Worm (Caenorhabditis elegans): Measurements from ENCODE around the gene eat-3.

The eat-3 gene

ce11 chrII:9281595-9281994 lies 43.1 kb upstream of the eat-3 start:
- TF ChIP-seq C34F6.9 (tag; optimal IDR thresholded peaks at IDR 0.05) (peak; percentile 78), lin-11 (tag; optimal IDR thresholded peaks at IDR 0.05) (no peak), nhr-21 (tag; optimal IDR thresholded peaks at IDR 0.05) (no peak), zag-1 (tag; optimal IDR thresholded peaks at IDR 0.05) (peak; percentile 54), blmp-1 (tag; optimal IDR thresholded peaks at IDR 0.05; ENCODE audit: insufficient read depth) (no peak), nhr-6 (tag; optimal IDR thresholded peaks at IDR 0.05) (no peak), ZK546.5 (tag; optimal IDR thresholded peaks at IDR 0.05) (no peak), fos-1 (tag; optimal IDR thresholded peaks at IDR 0.05) (peak; percentile 42), egl-27 (tag; optimal IDR thresholded peaks at IDR 0.05) (peak; percentile 33), F13H6.1 (tag; optimal IDR thresholded peaks at IDR 0.05) (no peak), nhr-11 (tag; optimal IDR thresholded peaks at IDR 0.05) (no peak), lsy-2 (tag; optimal IDR thresholded peaks at IDR 0.05) (peak in 1 of 2 experiments; percentile 72), ama-1 (optimal IDR thresholded peaks at IDR 0.05) (no peak), ztf-11 (tag; optimal IDR thresholded peaks at IDR 0.05) (no peak), nhr-237 (tag; optimal IDR thresholded peaks at IDR 0.05) (no peak), unc-55 (GFP tag; optimal IDR thresholded peaks at IDR 0.05) (peak; percentile 86), dmd-4 (tag; optimal IDR thresholded peaks at IDR 0.05) (no peak), lin-39 (tag; optimal IDR thresholded peaks at IDR 0.05) (no peak), ceh-82 (tag; optimal IDR thresholded peaks at IDR 0.05) (no peak), sma-9 (GFP tag; optimal IDR thresholded peaks at IDR 0.05) (peak; percentile 39), sma-9 (tag; optimal IDR thresholded peaks at IDR 0.05) (no peak), alr-1 (tag; optimal IDR thresholded peaks at IDR 0.05) (no peak), nhr-129 (tag; optimal IDR thresholded peaks at IDR 0.05) (peak; percentile 76)

DNA sequence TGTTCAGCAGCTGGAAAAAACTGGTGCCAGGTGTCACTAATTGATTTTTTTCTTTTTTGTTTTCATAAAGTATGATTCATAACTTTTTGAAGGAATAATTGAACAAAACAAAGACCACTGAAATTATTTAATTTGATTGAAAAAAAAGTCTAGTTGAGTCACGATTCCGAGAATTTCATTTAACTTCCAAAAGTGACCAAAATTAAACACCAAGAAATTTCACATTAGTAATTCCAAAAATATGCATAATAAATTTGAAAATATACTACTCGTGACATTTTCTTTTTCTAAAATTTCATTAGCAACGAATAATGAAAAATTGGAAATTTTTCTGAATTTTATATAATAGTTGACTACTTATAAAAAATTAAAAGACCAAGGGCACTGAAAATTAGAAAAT lies 42.6 kb upstream of the eat-3 start:
- no peak for TF ChIP-seq fos-1 (tag; optimal IDR thresholded peaks at IDR 0.05)
- no peak for TF ChIP-seq nhr-25 (tag; optimal IDR thresholded peaks at IDR 0.05)
- TF ChIP-seq nhr-10 (tag; optimal IDR thresholded peaks at IDR 0.05), result no peak
- TF ChIP-seq ceh-82 (tag; optimal IDR thresholded peaks at IDR 0.05), result no peak
- TF ChIP-seq nhr-11 (tag; optimal IDR thresholded peaks at IDR 0.05), result no peak
- no peak for TF ChIP-seq ama-1 (optimal IDR thresholded peaks at IDR 0.05)
- TF ChIP-seq blmp-1 (tag; optimal IDR thresholded peaks at IDR 0.05; ENCODE audit: insufficient read depth), result no peak
- TF ChIP-seq R02D3.7 (tag; optimal IDR thresholded peaks at IDR 0.05), result no peak
- TF ChIP-seq nhr-21 (tag; optimal IDR thresholded peaks at IDR 0.05), result no peak
- TF ChIP-seq Y55F3AM.14 (GFP tag; optimal IDR thresholded peaks at IDR 0.05), result no peak
- no peak for TF ChIP-seq sma-9 (GFP tag; optimal IDR thresholded peaks at IDR 0.05)
- no peak for TF ChIP-seq sma-9 (tag; optimal IDR thresholded peaks at IDR 0.05)
- no peak for TF ChIP-seq nhr-77 (tag; optimal IDR thresholded peaks at IDR 0.05)
- TF ChIP-seq nhr-237 (tag; optimal IDR thresholded peaks at IDR 0.05), result no peak
- no peak for TF ChIP-seq nhr-23 (tag; optimal IDR thresholded peaks at IDR 0.05)

DNA sequence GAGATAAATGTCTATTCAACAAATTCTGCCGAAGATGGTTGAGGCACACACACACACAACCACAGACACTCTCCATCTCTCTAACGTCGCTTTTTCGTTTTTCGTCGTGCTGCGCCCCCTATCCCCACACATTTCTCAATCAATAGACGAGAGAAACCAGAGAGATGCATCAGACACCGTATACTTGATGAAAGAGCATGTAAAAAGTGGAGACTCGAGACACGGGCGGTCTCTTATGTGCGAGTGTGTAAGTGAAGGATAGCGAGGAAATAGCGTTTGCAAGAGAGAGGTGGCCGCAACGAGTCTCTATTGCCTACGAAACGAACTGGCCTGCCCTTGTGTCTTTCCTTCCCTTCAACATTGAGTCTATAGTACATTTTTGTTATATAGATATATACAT lies 41.9 kb upstream of the eat-3 start:
- peak; percentile 95 for TF ChIP-seq crh-2 (tag; optimal IDR thresholded peaks at IDR 0.05)
- peak; percentile 54 for TF ChIP-seq blmp-1 (tag; optimal IDR thresholded peaks at IDR 0.05; ENCODE audit: insufficient read depth)
- TF ChIP-seq F13H6.1 (tag; optimal IDR thresholded peaks at IDR 0.05), result peak; percentile 97
- TF ChIP-seq ceh-82 (tag; optimal IDR thresholded peaks at IDR 0.05), result no peak
- peak; percentile 78 for TF ChIP-seq snpc-4 (tag; optimal IDR thresholded peaks at IDR 0.05)
- TF ChIP-seq sem-4 (tag; optimal IDR thresholded peaks at IDR 0.05), result peak; percentile 75
- no peak for TF ChIP-seq dmd-4 (tag; optimal IDR thresholded peaks at IDR 0.05)
- no peak for TF ChIP-seq nhr-237 (tag; optimal IDR thresholded peaks at IDR 0.05)
- TF ChIP-seq gmeb-1 (tag; optimal IDR thresholded peaks at IDR 0.05), result peak; percentile 70
- TF ChIP-seq sma-9 (GFP tag; optimal IDR thresholded peaks at IDR 0.05), result peak; percentile 96
- TF ChIP-seq sma-9 (tag; optimal IDR thresholded peaks at IDR 0.05), result no peak
- TF ChIP-seq mdl-1 (tag; optimal IDR thresholded peaks at IDR 0.05), result peak; percentile 17 to 70
- no peak for TF ChIP-seq ZK546.5 (tag; optimal IDR thresholded peaks at IDR 0.05)
- TF ChIP-seq nhr-12 (tag; optimal IDR thresholded peaks at IDR 0.05), result no peak
- TF ChIP-seq mab-5 (tag; optimal IDR thresholded peaks at IDR 0.05), result peak; percentile 67
- peak; percentile 93 for TF ChIP-seq unc-55 (GFP tag; optimal IDR thresholded peaks at IDR 0.05)
- no peak for TF ChIP-seq nhr-23 (tag; optimal IDR thresholded peaks at IDR 0.05)
- TF ChIP-seq peb-1 (tag; optimal IDR thresholded peaks at IDR 0.05), result peak; percentile 87
- TF ChIP-seq nhr-6 (tag; optimal IDR thresholded peaks at IDR 0.05), result peak; percentile 90
- peak; percentile 91 for TF ChIP-seq egl-27 (tag; optimal IDR thresholded peaks at IDR 0.05)
- no peak for TF ChIP-seq mbf-1 (tag; optimal IDR thresholded peaks at IDR 0.05)
- TF ChIP-seq ztf-1 (GFP tag; conservative IDR thresholded peaks at IDR 0.05), result no peak
- TF ChIP-seq R02D3.7 (tag; optimal IDR thresholded peaks at IDR 0.05), result no peak
- TF ChIP-seq sma-3 (GFP tag; optimal IDR thresholded peaks at IDR 0.05), result peak; percentile 94
- TF ChIP-seq nhr-21 (tag; optimal IDR thresholded peaks at IDR 0.05), result peak; percentile 94
- TF ChIP-seq nhr-129 (tag; optimal IDR thresholded peaks at IDR 0.05), result peak; percentile 98
- peak; percentile 99 for TF ChIP-seq fos-1 (tag; optimal IDR thresholded peaks at IDR 0.05)
- peak; percentile 89 for TF ChIP-seq lin-11 (tag; optimal IDR thresholded peaks at IDR 0.05)
- TF ChIP-seq alr-1 (tag; optimal IDR thresholded peaks at IDR 0.05), result no peak
- TF ChIP-seq Y55F3AM.14 (GFP tag; optimal IDR thresholded peaks at IDR 0.05), result peak; percentile 76
- peak; percentile 69 for TF ChIP-seq ceh-16 (tag; optimal IDR thresholded peaks at IDR 0.05)
- TF ChIP-seq C34F6.9 (tag; optimal IDR thresholded peaks at IDR 0.05), result peak; percentile 97
- peak; percentile 61 for TF ChIP-seq nhr-77 (tag; optimal IDR thresholded peaks at IDR 0.05)
- peak; percentile 82 for TF ChIP-seq ztf-4 (tag; optimal IDR thresholded peaks at IDR 0.05)
- no peak for TF ChIP-seq aly-2 (tag; optimal IDR thresholded peaks at IDR 0.05)
- TF ChIP-seq ama-1 (optimal IDR thresholded peaks at IDR 0.05), result peak; percentile 86
- TF ChIP-seq unc-62 (GFP tag; optimal IDR thresholded peaks at IDR 0.05), result no peak
- no peak for TF ChIP-seq elt-3 (tag; optimal IDR thresholded peaks at IDR 0.05)
- no peak for TF ChIP-seq lin-39 (tag; optimal IDR thresholded peaks at IDR 0.05)
- peak; percentile 89 for TF ChIP-seq zag-1 (tag; optimal IDR thresholded peaks at IDR 0.05)
- TF ChIP-seq nhr-10 (tag; optimal IDR thresholded peaks at IDR 0.05), result peak; percentile 10
- TF ChIP-seq lsy-2 (tag; optimal IDR thresholded peaks at IDR 0.05), result peak; percentile 75 to 95
- peak; percentile 90 for TF ChIP-seq nhr-25 (tag; optimal IDR thresholded peaks at IDR 0.05)

All from whole organism, L2 larva.